Worm (Caenorhabditis elegans) whole organism, L4 larva: ENCODE results near the gene cec-1.

ENCODE experiments used
- D1046.2 ChIP-seq: fragments of 200-800 bp; sonication (Bioruptor generic); IDR thresholded peaks from 2 replicates; pipeline ENCODE4 v1.3.6; 2022; ENCODE audit warnings: missing genetic modification characterization, missing compliant biosample characterization
- F37D6.2 ChIP-seq: sonication (generic microtip); optimal IDR thresholded peaks from 2 replicates; lab custom pipeline; 2016; ENCODE audit warnings: mild to moderate bottlenecking, missing genetic modification characterization, missing compliant biosample characterization
- F49E8.2 ChIP-seq: sonication (generic microtip); optimal IDR thresholded peaks from 2 replicates; lab custom pipeline; 2016; ENCODE audit warnings: missing compliant biosample characterization, mild to moderate bottlenecking, missing genetic modification characterization, borderline replicate concordance
- R02D3.7 ChIP-seq: fragments of 150-350 bp; sonication (generic microtip); optimal IDR thresholded peaks from 3 replicates; lab custom pipeline; 2014; ENCODE audit warnings: missing biosample characterization, missing genetic modification characterization
- T20F7.1 ChIP-seq: fragments of 200-800 bp; sonication (Bioruptor generic); optimal IDR thresholded peaks from 2 replicates; lab custom pipeline; 2018; ENCODE audit warnings: mild to moderate bottlenecking, missing genetic modification characterization, missing compliant biosample characterization
- Y105C5A.15 ChIP-seq: fragments of 200-800 bp; sonication (Bioruptor generic); IDR thresholded peaks from 2 replicates; pipeline ENCODE4 v1.3.6; 2022; ENCODE audit warnings: missing genetic modification characterization, missing compliant biosample characterization
- Y5F2A.4 ChIP-seq: fragments of 200-800 bp; sonication (Bioruptor generic); optimal IDR thresholded peaks from 2 replicates; lab custom pipeline; 2018; ENCODE audit warnings: mild to moderate bottlenecking, missing genetic modification characterization, missing compliant biosample characterization
- arid-1 ChIP-seq: fragments of 200-800 bp; sonication (Bioruptor generic); conservative IDR thresholded peaks from 2 replicates; pipeline ENCODE4 v1.3.6; 2022; ENCODE audit warnings: missing genetic modification reagents, missing genetic modification characterization, missing compliant biosample characterization
- ceh-28 ChIP-seq: fragments of 150-350 bp; optimal IDR thresholded peaks from 2 replicates; lab custom pipeline; 2014; ENCODE audit warnings: missing biosample characterization, missing genetic modification reagents, missing genetic modification characterization
- ceh-32 ChIP-seq: sonication (generic microtip); optimal IDR thresholded peaks from 2 replicates; lab custom pipeline; 2016; ENCODE audit warnings: mild to moderate bottlenecking, missing genetic modification characterization, missing compliant biosample characterization; ENCODE audit not compliant: poor library complexity
- ces-1 ChIP-seq: fragments of 150-350 bp; sonication (generic microtip); optimal IDR thresholded peaks from 4 replicates; lab custom pipeline; 2014; ENCODE audit warnings: missing biosample characterization, missing genetic modification reagents, missing genetic modification characterization
- ctbp-1 ChIP-seq: fragments of 200-800 bp; sonication (Bioruptor generic); IDR thresholded peaks from 2 replicates; pipeline ENCODE4 v1.3.6; 2022; ENCODE audit warnings: missing genetic modification reagents, missing genetic modification characterization, missing compliant biosample characterization
- daf-12 ChIP-seq: fragments of 150-350 bp; optimal IDR thresholded peaks from 2 replicates; lab custom pipeline; 2014; ENCODE audit warnings: missing biosample characterization, missing genetic modification reagents, missing genetic modification characterization
- daf-8 ChIP-seq: fragments of 200-800 bp; sonication (Bioruptor generic); IDR thresholded peaks from 2 replicates; pipeline ENCODE4 v1.3.6; 2022; ENCODE audit warnings: missing genetic modification characterization, missing compliant biosample characterization
- dmd-6 ChIP-seq: fragments of 200-800 bp; sonication (Bioruptor generic); IDR thresholded peaks from 2 replicates; pipeline ENCODE4 v1.3.6; 2022; ENCODE audit warnings: missing genetic modification reagents, missing genetic modification characterization, missing compliant biosample characterization
- dpl-1 ChIP-seq: fragments of 150-350 bp; optimal IDR thresholded peaks from 2 replicates; lab custom pipeline; 2014; ENCODE audit warnings: missing biosample characterization, missing genetic modification reagents, missing genetic modification characterization
- egl-27 ChIP-seq: sonication (generic microtip); optimal IDR thresholded peaks from 3 replicates; lab custom pipeline; 2017; ENCODE audit warnings: missing biosample characterization, missing genetic modification reagents, missing genetic modification characterization
- hif-1 ChIP-seq, 2 experiments: sonication (generic microtip); optimal IDR thresholded peaks; 2 replicates each; lab custom pipeline; 2016 to 2017; ENCODE audit warnings: missing compliant biosample characterization in 2 of 2, missing genetic modification characterization in 2 of 2, missing genetic modification reagents in 2 of 2, missing genotype in 2 of 2, mild to moderate bottlenecking in 1 of 2
- hlh-11 ChIP-seq: fragments of 200-800 bp; sonication (Bioruptor generic); optimal IDR thresholded peaks from 2 replicates; lab custom pipeline; 2018; ENCODE audit warnings: mild to moderate bottlenecking, missing genetic modification characterization, missing compliant biosample characterization
- hlh-30 ChIP-seq: sonication (generic microtip); optimal IDR thresholded peaks from 2 replicates; lab custom pipeline; 2017; ENCODE audit warnings: antibody characterized with exemption, mild to moderate bottlenecking, missing genetic modification characterization, missing compliant biosample characterization; ENCODE audit not compliant: insufficient read depth
- hmg-1.1 ChIP-seq: fragments of 200-800 bp; sonication (Bioruptor generic); IDR thresholded peaks from 2 replicates; pipeline ENCODE4 v1.3.6; 2022; ENCODE audit warnings: missing genetic modification reagents, missing genetic modification characterization, missing compliant biosample characterization
- jun-1 ChIP-seq: fragments of 150-350 bp; optimal IDR thresholded peaks from 2 replicates; lab custom pipeline; 2014; ENCODE audit warnings: missing biosample characterization, missing genetic modification reagents, missing genetic modification characterization
- lim-7 ChIP-seq: fragments of 200-800 bp; sonication (Bioruptor generic); IDR thresholded peaks from 2 replicates; pipeline ENCODE4 v1.3.6; 2022; ENCODE audit warnings: missing genetic modification characterization, missing compliant biosample characterization
- lin-1 ChIP-seq: fragments of 200-800 bp; sonication (Bioruptor generic); IDR thresholded peaks from 2 replicates; pipeline ENCODE4 v1.3.6; 2022; ENCODE audit warnings: missing genetic modification reagents, missing genetic modification characterization, missing compliant biosample characterization
- lin-29 ChIP-seq: fragments of 200-800 bp; sonication (Bioruptor generic); IDR thresholded peaks from 2 replicates; pipeline ENCODE4 v1.3.6; 2022; ENCODE audit warnings: missing genetic modification reagents, missing genetic modification characterization, missing compliant biosample characterization
- lin-39 ChIP-seq: fragments of 150-350 bp; optimal IDR thresholded peaks from 2 replicates; lab custom pipeline; 2014; ENCODE audit warnings: missing biosample characterization, missing genetic modification reagents, missing genetic modification characterization
- lir-3 ChIP-seq: sonication (generic microtip); optimal IDR thresholded peaks from 2 replicates; lab custom pipeline; 2016; ENCODE audit warnings: mild to moderate bottlenecking, missing genetic modification characterization, missing compliant biosample characterization
- madf-5 ChIP-seq, 2 experiments: fragments of 200-800 bp; sonication (Bioruptor generic); IDR thresholded peaks; 2 replicates each; pipeline ENCODE4 v1.3.6; 2022; ENCODE audit warnings: missing compliant biosample characterization in 2 of 2, missing genetic modification characterization in 2 of 2
- mdl-1 ChIP-seq, 2 experiments: fragments of 150-350 bp in 1 of 2; sonication (generic microtip) in 1 of 2; optimal IDR thresholded peaks; 2 replicates each; lab custom pipeline; 2014 to 2017; ENCODE audit warnings: missing biosample characterization in 2 of 2, missing genetic modification characterization in 2 of 2
- mdt-29 ChIP-seq: fragments of 200-800 bp; sonication (Bioruptor generic); IDR thresholded peaks from 2 replicates; pipeline ENCODE4 v1.3.6; 2022; ENCODE audit warnings: missing genetic modification reagents, missing genetic modification characterization, missing compliant biosample characterization
- mep-1 ChIP-seq: fragments of 150-350 bp; sonication (generic microtip); optimal IDR thresholded peaks from 3 replicates; lab custom pipeline; 2014; ENCODE audit warnings: missing biosample characterization, missing genetic modification characterization
- mes-2 ChIP-seq: sonication (generic microtip); optimal IDR thresholded peaks from 2 replicates; lab custom pipeline; 2016; ENCODE audit warnings: missing genotype, mild to moderate bottlenecking, missing genetic modification characterization, missing compliant biosample characterization; ENCODE audit not compliant: poor library complexity, severe bottlenecking
- mxl-2 ChIP-seq: fragments of 200-800 bp; sonication (Bioruptor generic); conservative IDR thresholded peaks from 2 replicates; pipeline ENCODE4 v1.3.6; 2022; ENCODE audit warnings: missing genetic modification reagents, missing genetic modification characterization, missing compliant biosample characterization
- mxl-3 ChIP-seq: fragments of 200-800 bp; sonication (Bioruptor generic); optimal IDR thresholded peaks from 2 replicates; lab custom pipeline; 2018; ENCODE audit warnings: mild to moderate bottlenecking, missing genetic modification characterization, missing compliant biosample characterization
- nhr-102 ChIP-seq: sonication (generic microtip); optimal IDR thresholded peaks from 2 replicates; lab custom pipeline; 2016; ENCODE audit warnings: mild to moderate bottlenecking, missing genetic modification characterization, moderate library complexity, missing compliant biosample characterization
- nhr-11 ChIP-seq: fragments of 150-350 bp; optimal IDR thresholded peaks from 2 replicates; lab custom pipeline; 2014; ENCODE audit warnings: missing biosample characterization, missing genetic modification characterization
- nhr-111 ChIP-seq: fragments of 200-800 bp; sonication (Bioruptor generic); optimal IDR thresholded peaks from 2 replicates; lab custom pipeline; 2018; ENCODE audit warnings: mild to moderate bottlenecking, missing genetic modification characterization, missing compliant biosample characterization
- nhr-41 ChIP-seq: fragments of 200-800 bp; sonication (Bioruptor generic); IDR thresholded peaks from 2 replicates; pipeline ENCODE4 v1.3.6; 2022; ENCODE audit warnings: missing genetic modification reagents, missing genetic modification characterization, missing compliant biosample characterization
- nhr-42 ChIP-seq: fragments of 200-800 bp; sonication (Bioruptor generic); IDR thresholded peaks from 2 replicates; pipeline ENCODE4 v1.3.6; 2022; ENCODE audit warnings: missing genetic modification characterization, missing compliant biosample characterization
- nhr-77 ChIP-seq: fragments of 150-350 bp; optimal IDR thresholded peaks from 2 replicates; lab custom pipeline; 2014; ENCODE audit warnings: missing biosample characterization, missing genetic modification characterization
- pha-4 ChIP-seq, 2 experiments: fragments of 150-350 bp in 1 of 2; fragments of 200-800 bp in 1 of 2; sonication (Bioruptor generic) in 1 of 2; IDR thresholded peaks in 1 of 2; optimal IDR thresholded peaks in 1 of 2; 2 replicates each; pipeline versions ENCODE4 v1.3.6 to Lab custom; 2014 to 2022; ENCODE audit warnings: missing genetic modification characterization in 2 of 2, missing genetic modification reagents in 2 of 2, missing biosample characterization in 1 of 2, missing compliant biosample characterization in 1 of 2
- pqm-1 ChIP-seq: sonication (generic microtip); optimal IDR thresholded peaks from 2 replicates; lab custom pipeline; 2017; ENCODE audit warnings: missing biosample characterization, missing genetic modification characterization
- rbr-2 ChIP-seq: sonication (generic microtip); optimal IDR thresholded peaks from 2 replicates; lab custom pipeline; 2016; ENCODE audit warnings: missing genotype, missing genetic modification characterization, missing compliant biosample characterization
- sdz-12 ChIP-seq: fragments of 200-800 bp; sonication (Bioruptor generic); optimal IDR thresholded peaks from 2 replicates; lab custom pipeline; 2018; ENCODE audit warnings: mild to moderate bottlenecking, missing genetic modification characterization, missing compliant biosample characterization
- spr-1 ChIP-seq: sonication (generic microtip); optimal IDR thresholded peaks from 2 replicates; lab custom pipeline; 2016; ENCODE audit warnings: mild to moderate bottlenecking, missing genetic modification characterization, missing compliant biosample characterization
- vab-7 ChIP-seq: fragments of 200-800 bp; sonication (Bioruptor generic); IDR thresholded peaks from 2 replicates; pipeline ENCODE4 v1.3.6; 2022; ENCODE audit warnings: missing genetic modification reagents, missing genetic modification characterization, missing compliant biosample characterization
- zag-1 ChIP-seq: fragments of 150-350 bp; optimal IDR thresholded peaks from 2 replicates; lab custom pipeline; 2014; ENCODE audit warnings: missing biosample characterization, missing genetic modification characterization
- zfp-2 ChIP-seq: sonication (generic microtip); optimal IDR thresholded peaks from 2 replicates; lab custom pipeline; 2016; ENCODE audit warnings: mild to moderate bottlenecking, missing genetic modification characterization, missing compliant biosample characterization
- zip-2 ChIP-seq: fragments of 150-350 bp; optimal IDR thresholded peaks from 2 replicates; lab custom pipeline; 2014; ENCODE audit warnings: missing biosample characterization, missing genetic modification characterization

Gene cec-1

ce11 chrIII:8425076-8425475, 1.1 kb upstream of the cec-1 start (continued):
- TF ChIP-seq ces-1 (GFP tag; lab: Kevin White, UChicago) (no peak), mep-1 (peak; percentile 77), Y105C5A.15 (no peak), mxl-3 (GFP tag; lab: Kevin White, UChicago) (peak; percentile 69), nhr-77 (tag; lab: Kevin White, UChicago) (peak; percentile 61), sdz-12 (no peak), hlh-30 (peak; percentile 81), madf-5 (GFP tag; IDR thresholded peaks at IDR 0.05; lab: Robert Waterston, UW) (no peak), F49E8.2 (tag; lab: Kevin White, UChicago) (no peak), mxl-2 (GFP tag; lab: Robert Waterston, UW) (no peak), lin-29 (no peak), arid-1 (peak; percentile 38; the same call in 1 of the 2 replicates), ceh-28 (tag; lab: Kevin White, UChicago) (no peak), daf-12 (no peak), lim-7 (GFP tag; lab: Robert Waterston, UW) (peak; percentile 49; the same call in 1 of the 2 replicates), rbr-2 (tag; lab: Kevin White, UChicago) (peak; percentile 77), nhr-111 (GFP tag; lab: Kevin White, UChicago) (no peak), dpl-1 (GFP tag; lab: Kevin White, UChicago) (peak; percentile 27), zfp-2 (tag; lab: Kevin White, UChicago) (no peak), hmg-1.1 (GFP tag; lab: Robert Waterston, UW) (peak; percentile 71; the same call in 1 of the 2 replicates), mes-2 (peak; percentile 79), egl-27 (tag; lab: Kevin White, UChicago) (no peak), vab-7 (GFP tag; lab: Robert Waterston, UW) (0 out of 2 replicates have a peak, but pooled peaks have one; percentile 22), pha-4 (GFP tag; IDR thresholded peaks at IDR 0.05; lab: Robert Waterston, UW) (peak; percentile 58), pha-4 (tag; optimal IDR thresholded peaks at IDR 0.05; lab: Kevin White, UChicago) (no peak), nhr-102 (tag; lab: Kevin White, UChicago) (peak; percentile 66), jun-1 (tag; lab: Kevin White, UChicago) (peak; percentile 72), F37D6.2 (peak; percentile 30), mdt-29 (0 out of 2 replicates have a peak, but pooled peaks have one; percentile 42), nhr-11 (tag; lab: Kevin White, UChicago) (no peak), T20F7.1 (GFP tag; lab: Kevin White, UChicago) (peak; percentile 82), lin-39 (tag; lab: Kevin White, UChicago) (no peak), mdl-1 (tag; optimal IDR thresholded peaks at IDR 0.05; lab: Kevin White, UChicago) (peak in 1 of 2 experiments; percentile 61), nhr-42 (0 out of 2 replicates have a peak, but pooled peaks have one; percentile 12), zag-1 (tag; lab: Kevin White, UChicago) (no peak), R02D3.7 (tag; lab: Kevin White, UChicago) (no peak), lir-3 (tag; lab: Kevin White, UChicago) (no peak), daf-8 (no peak), Y5F2A.4 (GFP tag; lab: Kevin White, UChicago) (no peak), pqm-1 (tag; lab: Kevin White, UChicago) (peak; percentile 40), ceh-32 (tag; lab: Kevin White, UChicago) (no peak), zip-2 (tag; lab: Kevin White, UChicago) (no peak), hif-1 (tag; optimal IDR thresholded peaks at IDR 0.05; lab: Kevin White, UChicago) (peak in 1 of 2 experiments; percentile 64), D1046.2 (GFP tag; lab: Robert Waterston, UW) (no peak), dmd-6 (peak; percentile 68), hlh-11 (tag; lab: Kevin White, UChicago) (peak; percentile 89), lin-1 (GFP tag; lab: Robert Waterston, UW) (0 out of 2 replicates have a peak, but pooled peaks have one; percentile 31), nhr-41 (GFP tag; lab: Robert Waterston, UW) (0 out of 2 replicates have a peak, but pooled peaks have one; percentile 37), spr-1 (peak; percentile 61), ctbp-1 (GFP tag; lab: Robert Waterston, UW) (no peak)
